Worm (Caenorhabditis elegans): ENCODE data around the gene T28D6.3.

- TF ChIP-seq ceh-43 (GFP tag; optimal IDR thresholded peaks at IDR 0.05) (no peak), snpc-4 (tag; optimal IDR thresholded peaks at IDR 0.05) (no peak), mep-1 (tag; optimal IDR thresholded peaks at IDR 0.05) (no peak), nhr-76 (tag; optimal IDR thresholded peaks at IDR 0.05) (no peak), ztf-11 (tag; optimal IDR thresholded peaks at IDR 0.05) (no peak), drap-1 (GFP tag; optimal IDR thresholded peaks at IDR 0.05) (no peak), zip-8 (tag; optimal IDR thresholded peaks at IDR 0.05) (no peak)
Observed at ce11 chrIII:11381922-11382321, 15.4 kb downstream of the T28D6.3 start, which contains the start of gene subs-4.

Measured in whole organism, mixed stage, embryonic.